Fruit fly (Drosophila melanogaster): ENCODE data around the gene CG31064.

dm6 chr3R:27274533-27275447 lies 35.9 kb upstream of the CG31064 start, which contains the start of gene CG5938:
- TF ChIP-seq CG13204 (GFP tag; optimal IDR thresholded peaks at IDR 0.05) (peak; percentile 19), Pif1A (GFP tag; optimal IDR thresholded peaks at IDR 0.05) (peak; percentile 17), Pif1B (GFP tag; optimal IDR thresholded peaks at IDR 0.05) (peak; percentile 41), EcR (GFP tag; optimal IDR thresholded peaks at IDR 0.05) (peak; percentile 19), CG17806 (tag; optimal IDR thresholded peaks at IDR 0.05) (no peak), Snoo (tag; optimal IDR thresholded peaks at IDR 0.05) (peak; percentile 1), CG15710 (tag; optimal IDR thresholded peaks at IDR 0.05) (no peak), CG8159 (tag; optimal IDR thresholded peaks at IDR 0.05) (peak; percentile 15), CG14655 (GFP tag; optimal IDR thresholded peaks at IDR 0.05) (peak; percentile 18)

Data from whole organism, pupa.